Worm (Caenorhabditis elegans) whole organism, young adult: Measurements from ENCODE around the gene ccf-1.

Experiments used
- D2030.7 ChIP-seq: fragments of 200-800 bp; sonication (Bioruptor generic); IDR thresholded peaks from 2 replicates; pipeline ENCODE4 v1.3.6; 2022; ENCODE audit warnings: missing genetic modification reagents, missing genetic modification characterization, missing compliant biosample characterization
- F10E7.11 ChIP-seq: sonication (generic microtip); optimal IDR thresholded peaks from 2 replicates; lab custom pipeline; 2017; ENCODE audit warnings: mild to moderate bottlenecking, missing genetic modification characterization, moderate library complexity, missing compliant biosample characterization
- F33H1.4 ChIP-seq: fragments of 200-800 bp; sonication (Bioruptor generic); IDR thresholded peaks from 2 replicates; pipeline ENCODE4 v1.3.6; 2022; ENCODE audit warnings: missing genetic modification reagents, missing genetic modification characterization, missing compliant biosample characterization
- akir-1 ChIP-seq: fragments of 200-800 bp; sonication (Bioruptor generic); optimal IDR thresholded peaks from 2 replicates; lab custom pipeline; 2018; ENCODE audit warnings: mild to moderate bottlenecking, missing genetic modification characterization, moderate library complexity, missing compliant biosample characterization
- atf-7 ChIP-seq: sonication (generic microtip); optimal IDR thresholded peaks from 2 replicates; lab custom pipeline; 2017; ENCODE audit warnings: mild to moderate bottlenecking, missing genetic modification characterization, missing compliant biosample characterization
- athp-1 ChIP-seq: sonication (generic microtip); optimal IDR thresholded peaks from 2 replicates; lab custom pipeline; 2017; ENCODE audit warnings: mild to moderate bottlenecking, missing genetic modification characterization, missing compliant biosample characterization
- attf-5 ChIP-seq: fragments of 200-800 bp; sonication (Bioruptor generic); optimal IDR thresholded peaks from 2 replicates; lab custom pipeline; 2018; ENCODE audit warnings: mild to moderate bottlenecking, missing genetic modification characterization, missing compliant biosample characterization
- ceh-100 ChIP-seq: fragments of 200-800 bp; sonication (Bioruptor generic); IDR thresholded peaks from 2 replicates; pipeline ENCODE4 v1.3.6; 2022; ENCODE audit warnings: missing genetic modification reagents, missing genetic modification characterization, missing compliant biosample characterization
- dox-1 ChIP-seq: fragments of 200-800 bp; sonication (Bioruptor generic); IDR thresholded peaks from 2 replicates; pipeline ENCODE4 v1.3.6; 2022; ENCODE audit warnings: missing genetic modification reagents, missing genetic modification characterization, missing compliant biosample characterization
- egrh-3 ChIP-seq: fragments of 200-800 bp; sonication (Bioruptor generic); IDR thresholded peaks from 2 replicates; pipeline ENCODE4 v1.3.6; 2022; ENCODE audit warnings: missing genetic modification reagents, missing genetic modification characterization, missing compliant biosample characterization
- ekl-4 ChIP-seq: fragments of 200-800 bp; sonication (Bioruptor generic); IDR thresholded peaks from 2 replicates; pipeline ENCODE4 v1.3.6; 2022; ENCODE audit warnings: missing genetic modification reagents, missing genetic modification characterization, missing compliant biosample characterization
- ets-4 ChIP-seq: fragments of 200-800 bp; sonication (Bioruptor generic); optimal IDR thresholded peaks from 2 replicates; lab custom pipeline; 2018; ENCODE audit warnings: mild to moderate bottlenecking, missing genetic modification characterization, missing compliant biosample characterization
- hmg-1.2 ChIP-seq: fragments of 200-800 bp; sonication (Bioruptor generic); IDR thresholded peaks from 2 replicates; pipeline ENCODE4 v1.3.6; 2022; ENCODE audit warnings: missing genetic modification reagents, missing genetic modification characterization, missing compliant biosample characterization
- let-607 ChIP-seq, 2 experiments: fragments of 200-800 bp in 1 of 2; sonication (Bioruptor generic) in 1 of 2; sonication (generic microtip) in 1 of 2; optimal IDR thresholded peaks; 2 replicates each; lab custom pipeline; 2016 to 2018; ENCODE audit warnings: mild to moderate bottlenecking in 2 of 2, missing compliant biosample characterization in 2 of 2, missing genetic modification characterization in 2 of 2, moderate library complexity in 2 of 2, missing genotype in 1 of 2
- mcd-1 ChIP-seq: fragments of 200-800 bp; sonication (Bioruptor generic); IDR thresholded peaks from 2 replicates; pipeline ENCODE4 v1.3.6; 2022; ENCODE audit warnings: missing genetic modification reagents, missing genetic modification characterization, missing compliant biosample characterization
- mxl-1 ChIP-seq: sonication (generic microtip); optimal IDR thresholded peaks from 2 replicates; lab custom pipeline; 2016; ENCODE audit warnings: missing genetic modification characterization, missing compliant biosample characterization
- nfya-1 ChIP-seq: sonication (generic microtip); optimal IDR thresholded peaks from 2 replicates; lab custom pipeline; 2017; ENCODE audit warnings: antibody characterized with exemption, missing compliant biosample characterization, missing genetic modification characterization, borderline replicate concordance; ENCODE audit not compliant: insufficient read depth
- nfyb-1 ChIP-seq: fragments of 200-800 bp; sonication (Bioruptor generic); IDR thresholded peaks from 2 replicates; pipeline ENCODE4 v1.3.6; 2022; ENCODE audit warnings: missing genetic modification reagents, missing genetic modification characterization, missing compliant biosample characterization
- nhr-120 ChIP-seq: fragments of 200-800 bp; sonication (Bioruptor generic); IDR thresholded peaks from 2 replicates; pipeline ENCODE4 v1.3.6; 2022; ENCODE audit warnings: missing genetic modification characterization, missing compliant biosample characterization
- nhr-80 ChIP-seq: sonication (generic microtip); optimal IDR thresholded peaks from 2 replicates; lab custom pipeline; 2016; ENCODE audit warnings: missing genetic modification characterization, missing compliant biosample characterization
- sdz-38 ChIP-seq: sonication (generic microtip); optimal IDR thresholded peaks from 2 replicates; lab custom pipeline; 2016; ENCODE audit warnings: missing genotype, missing genetic modification characterization, missing compliant biosample characterization
- sea-2 ChIP-seq: fragments of 200-800 bp; sonication (Bioruptor generic); IDR thresholded peaks from 2 replicates; pipeline ENCODE4 v1.3.6; 2022; ENCODE audit warnings: missing genetic modification characterization, missing compliant biosample characterization
- snpc-1.1 ChIP-seq: sonication (generic microtip); optimal IDR thresholded peaks from 2 replicates; lab custom pipeline; 2017; ENCODE audit warnings: missing genetic modification characterization, mild to moderate bottlenecking, missing compliant biosample characterization, antibody characterized with exemption, moderate library complexity, missing genotype, missing genetic modification reagents; ENCODE audit not compliant: insufficient read depth
- sptf-2 ChIP-seq: fragments of 200-800 bp; sonication (Bioruptor generic); optimal IDR thresholded peaks from 2 replicates; lab custom pipeline; 2018; ENCODE audit warnings: mild to moderate bottlenecking, missing genetic modification characterization, missing compliant biosample characterization
- unc-62 ChIP-seq: fragments of 150-350 bp; optimal IDR thresholded peaks from 2 replicates; lab custom pipeline; 2014; ENCODE audit warnings: missing biosample characterization, missing genetic modification reagents, missing genetic modification characterization
- xnd-1 ChIP-seq: sonication (generic microtip); optimal IDR thresholded peaks from 2 replicates; lab custom pipeline; 2016; ENCODE audit warnings: missing genotype, missing genetic modification reagents, missing genetic modification characterization, missing compliant biosample characterization
- zfh-2 ChIP-seq: fragments of 200-800 bp; sonication (Bioruptor generic); conservative IDR thresholded peaks from 2 replicates; pipeline ENCODE4 v1.3.6; 2022; ENCODE audit warnings: missing genetic modification reagents, missing genetic modification characterization, missing compliant biosample characterization
- ztf-18 ChIP-seq: sonication (generic microtip); optimal IDR thresholded peaks from 2 replicates; lab custom pipeline; 2016; ENCODE audit warnings: missing genotype, mild to moderate bottlenecking, missing genetic modification characterization, missing compliant biosample characterization
- ztf-22 ChIP-seq: fragments of 200-800 bp; sonication (Bioruptor generic); optimal IDR thresholded peaks from 2 replicates; lab custom pipeline; 2018; ENCODE audit warnings: mild to moderate bottlenecking, missing genetic modification characterization, moderate library complexity, missing compliant biosample characterization

The ccf-1 gene

ce11 chrIII:11895504-11895903 is 24.5 kb downstream of the ccf-1 start:
- TF ChIP-seq akir-1 (GFP tag; lab: Kevin White, UChicago) (no peak), nfyb-1 (peak; percentile 71; the same call in 1 of the 2 replicates)

DNA sequence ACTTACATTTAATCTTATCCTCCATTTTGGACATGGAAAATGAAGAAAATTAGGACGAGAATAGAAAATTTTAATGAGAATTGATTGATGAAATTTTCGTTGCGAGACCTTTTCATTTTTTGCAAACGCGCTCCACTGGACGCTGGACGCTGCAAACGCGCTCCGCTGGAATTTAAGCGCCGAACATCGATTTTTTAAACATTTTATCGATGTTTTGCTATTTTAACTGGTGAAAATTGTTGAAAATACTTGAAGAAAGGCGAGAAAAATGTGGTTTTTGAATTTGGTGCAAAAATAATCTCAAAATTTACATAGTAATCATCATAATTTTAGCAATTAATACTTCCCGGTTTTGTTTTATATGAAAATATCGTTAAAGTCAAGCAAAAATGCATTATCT is 27.1 kb downstream of the ccf-1 start, which contains the start of gene Y56A3A.41:
Gene Y56A3A.41, minus strand, starts transcription at position 101 of the 400 bp plus-strand sequence.
- TF ChIP-seq nfya-1 (no peak), D2030.7 (no peak), F10E7.11 (no peak), nhr-120 (no peak), athp-1 (tag; lab: Kevin White, UChicago) (no peak), F33H1.4 (GFP tag; lab: Robert Waterston, UW) (no peak), mxl-1 (no peak), snpc-1.1 (tag; lab: Kevin White, UChicago) (no peak)
- TF ChIP-seq, all 124 proteins: peak for 0

ce11 chrIII:11891335-11891734 is 28.7 kb downstream of the ccf-1 start, which contains the start of gene faah-5:
Gene faah-5 (minus strand): TSS chrIII:11891435.
- TF ChIP-seq mcd-1 (GFP tag; lab: Robert Waterston, UW) = no peak
- TF ChIP-seq ceh-100 (GFP tag; lab: Robert Waterston, UW) = no peak
- no peak for TF ChIP-seq atf-7

ce11 chrIII:11883694-11884093 is 36.3 kb downstream of the ccf-1 start, which contains the start of gene fbxb-22:
Gene fbxb-22 (minus strand): TSS chrIII:11883754.
- peak; percentile 68; the same call in 1 of the 2 replicates for TF ChIP-seq egrh-3 (GFP tag; lab: Robert Waterston, UW)

- TF ChIP-seq nhr-80 (tag; lab: Kevin White, UChicago) = peak; percentile 86
- peak; percentile 14 for TF ChIP-seq attf-5
- TF ChIP-seq hmg-1.2 = peak; percentile 93
- TF ChIP-seq ztf-18 = no peak
- TF ChIP-seq unc-62 (GFP tag; lab: Kevin White, UChicago) = peak; percentile 49
- TF ChIP-seq ets-4 = peak; percentile 45
- TF ChIP-seq, all 124 proteins: peak for 5
These were observed 38.5 kb downstream of the ccf-1 start for ce11 chrIII:11881549-11881948.

- TF ChIP-seq let-607 (tag; optimal IDR thresholded peaks at IDR 0.05; lab: Kevin White, UChicago) (peak in 1 of 2 experiments; percentile 23), sea-2 (GFP tag; lab: Robert Waterston, UW) (no peak), dox-1 (GFP tag; lab: Robert Waterston, UW) (0 out of 2 replicates have a peak, but pooled peaks have one; percentile 10), hmg-1.2 (peak; percentile 89), nhr-80 (tag; lab: Kevin White, UChicago) (peak; percentile 54), xnd-1 (tag; lab: Kevin White, UChicago) (no peak)
These were observed 41.3 kb downstream of the ccf-1 start, which contains the start of gene Y56A3A.6 for ce11 chrIII:11878751-11879150. Gene Y56A3A.6 (minus strand): TSS chrIII:11878803.

DNA sequence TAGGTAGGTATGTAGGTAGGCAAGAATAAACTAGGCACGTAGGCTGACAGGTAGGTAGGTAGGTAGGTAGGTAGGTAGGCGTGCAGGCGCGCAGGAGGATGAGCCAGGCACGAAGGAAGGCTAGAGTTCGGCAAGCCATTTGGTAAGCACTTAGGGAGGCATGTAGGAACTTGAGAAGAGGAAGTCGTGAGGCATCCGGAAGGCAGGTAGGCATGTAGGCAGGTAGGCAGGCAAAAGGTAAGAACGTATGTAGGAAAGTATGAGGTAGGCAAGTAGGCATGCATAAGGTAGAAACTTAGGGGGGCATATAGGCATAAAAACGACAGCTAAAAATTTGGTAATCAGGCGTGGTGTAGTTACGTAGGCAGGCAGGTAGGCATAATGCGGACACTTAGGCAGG is 43.9 kb downstream of the ccf-1 start:
- no peak for TF ChIP-seq ztf-22 (GFP tag; lab: Kevin White, UChicago)
- TF ChIP-seq zfh-2 (GFP tag; lab: Robert Waterston, UW) = 0 out of 2 replicates have a peak, but pooled peaks have one; percentile 23

- TF ChIP-seq zfh-2 (GFP tag; lab: Robert Waterston, UW) = peak; percentile 81
- no peak for TF ChIP-seq sptf-2 (GFP tag; lab: Kevin White, UChicago)
- TF ChIP-seq ekl-4 (GFP tag; lab: Robert Waterston, UW) = 0 out of 2 replicates have a peak, but pooled peaks have one; percentile 25
- peak; percentile 66 for TF ChIP-seq egrh-3 (GFP tag; lab: Robert Waterston, UW)
- no peak for TF ChIP-seq sdz-38
These were observed 45.8 kb downstream of the ccf-1 start for ce11 chrIII:11874242-11874641.
